Fruit fly (Drosophila melanogaster): Measurements from ENCODE around the gene CG7484.

dm6 chr3L:17625574-17626128 lies 28.8 kb upstream of the CG7484 start:
- TF ChIP-seq psq (optimal IDR thresholded peaks at IDR 0.05) (no peak), usp (GFP tag; optimal IDR thresholded peaks at IDR 0.05) (no peak), CG8478 (optimal IDR thresholded peaks at IDR 0.05) (no peak), pan (optimal IDR thresholded peaks at IDR 0.05) (no peak), Dll (optimal IDR thresholded peaks at IDR 0.05) (no peak)
